Fruit fly (Drosophila melanogaster) whole organism, embryonic: Measurements from ENCODE around the gene Cdk5alpha.

Source experiments
- B-H2 ChIP-seq: fragments of 200-800 bp; sonication (Bioruptor generic); optimal IDR thresholded peaks from 2 replicates; lab custom pipeline; 2018; ENCODE audit warnings: missing biosample characterization, mild to moderate bottlenecking, missing genetic modification characterization
- BEAF-32 ChIP-seq: fragments of 200-800 bp; sonication (Bioruptor generic); optimal IDR thresholded peaks from 3 replicates; lab custom pipeline; 2017; ENCODE audit warnings: missing biosample characterization, missing genetic modification characterization, mild to moderate bottlenecking, moderate library complexity, missing genetic modification reagents
- CG10147 ChIP-seq: fragments of 200-800 bp; sonication (Bioruptor generic); optimal IDR thresholded peaks from 2 replicates; lab custom pipeline; 2019; ENCODE audit warnings: missing biosample characterization, mild to moderate bottlenecking, missing genetic modification characterization, moderate library complexity
- CG11560 ChIP-seq: fragments of 200-800 bp; sonication (Bioruptor generic); IDR thresholded peaks from 3 replicates; pipeline ENCODE4 v1.3.6; 2022; ENCODE audit warnings: missing biosample characterization, missing genetic modification characterization
- CG12071 ChIP-seq: fragments of 200-800 bp; sonication (Bioruptor generic); optimal IDR thresholded peaks from 3 replicates; lab custom pipeline; 2018; ENCODE audit warnings: missing biosample characterization, mild to moderate bottlenecking, missing genetic modification characterization
- CG12219 ChIP-seq: fragments of 200-800 bp; sonication (Bioruptor generic); optimal IDR thresholded peaks from 3 replicates; lab custom pipeline; 2018; ENCODE audit warnings: missing biosample characterization, mild to moderate bottlenecking, missing genetic modification characterization
- CG13624 ChIP-seq: fragments of 200-800 bp; sonication (Bioruptor generic); optimal IDR thresholded peaks from 2 replicates; lab custom pipeline; 2016; ENCODE audit warnings: missing biosample characterization, missing genetic modification characterization
- CG15514 ChIP-seq: fragments of 200-800 bp; sonication (Bioruptor generic); optimal IDR thresholded peaks from 3 replicates; lab custom pipeline; 2017; ENCODE audit warnings: missing biosample characterization, missing genetic modification characterization, mild to moderate bottlenecking, moderate library complexity, missing genetic modification reagents
- CG17802 ChIP-seq: fragments of 200-800 bp; sonication (Bioruptor generic); optimal IDR thresholded peaks from 2 replicates; lab custom pipeline; 2018; ENCODE audit warnings: missing biosample characterization, mild to moderate bottlenecking, missing genetic modification characterization, moderate library complexity
- CG1832 ChIP-seq: fragments of 200-800 bp; sonication (Bioruptor generic); optimal IDR thresholded peaks from 2 replicates; lab custom pipeline; 2017; ENCODE audit warnings: missing biosample characterization, mild to moderate bottlenecking, missing genetic modification characterization, inconsistent platforms
- CG18764 ChIP-seq: fragments of 200-800 bp; sonication (Bioruptor generic); optimal IDR thresholded peaks from 3 replicates; lab custom pipeline; 2016; ENCODE audit warnings: missing biosample characterization, missing genetic modification characterization
- CG3163 ChIP-seq: fragments of 200-800 bp; sonication (Bioruptor generic); optimal IDR thresholded peaks from 3 replicates; lab custom pipeline; 2016; ENCODE audit warnings: missing biosample characterization, missing genetic modification characterization
- CG32772 ChIP-seq: fragments of 200-800 bp; sonication (Bioruptor generic); IDR thresholded peaks from 2 replicates; pipeline ENCODE4 v1.3.6; 2022; ENCODE audit warnings: missing biosample characterization, missing genetic modification characterization
- CG3281 ChIP-seq: fragments of 200-800 bp; sonication (Bioruptor generic); optimal IDR thresholded peaks from 3 replicates; lab custom pipeline; 2017; ENCODE audit warnings: missing biosample characterization, mild to moderate bottlenecking, missing genetic modification characterization
- CG3838 ChIP-seq: fragments of 200-800 bp; sonication (Bioruptor generic); optimal IDR thresholded peaks from 3 replicates; lab custom pipeline; 2016; ENCODE audit warnings: missing biosample characterization, missing genetic modification characterization
- CG4282 ChIP-seq: fragments of 200-800 bp; sonication (Bioruptor generic); optimal IDR thresholded peaks from 2 replicates; lab custom pipeline; 2016; ENCODE audit warnings: missing biosample characterization, missing genetic modification characterization
- CG6765 ChIP-seq: fragments of 200-800 bp; sonication (Bioruptor generic); optimal IDR thresholded peaks from 3 replicates; lab custom pipeline; 2017; ENCODE audit warnings: missing biosample characterization, mild to moderate bottlenecking, missing genetic modification characterization
- CG7786 ChIP-seq: fragments of 200-800 bp; sonication (Bioruptor generic); optimal IDR thresholded peaks from 2 replicates; lab custom pipeline; 2016; ENCODE audit warnings: missing biosample characterization, missing genetic modification characterization
- CG8359 ChIP-seq: fragments of 200-800 bp; sonication (Bioruptor generic); optimal IDR thresholded peaks from 2 replicates; lab custom pipeline; 2017; ENCODE audit warnings: missing biosample characterization, mild to moderate bottlenecking, missing genetic modification characterization, borderline replicate concordance
- CG8388 ChIP-seq: fragments of 200-800 bp; sonication (Bioruptor generic); optimal IDR thresholded peaks from 2 replicates; lab custom pipeline; 2019; ENCODE audit warnings: missing biosample characterization, mild to moderate bottlenecking, missing genetic modification characterization, moderate library complexity
- CG9797 ChIP-seq: fragments of 200-800 bp; sonication (Bioruptor generic); optimal IDR thresholded peaks from 3 replicates; lab custom pipeline; 2018; ENCODE audit warnings: missing biosample characterization, mild to moderate bottlenecking, missing genetic modification characterization
- Camta ChIP-seq: fragments of 200-800 bp; sonication (Bioruptor generic); optimal IDR thresholded peaks from 2 replicates; lab custom pipeline; 2016; ENCODE audit warnings: missing biosample characterization, missing genetic modification characterization
- Dbx ChIP-seq: fragments of 200-800 bp; sonication (Bioruptor generic); IDR thresholded peaks from 3 replicates; pipeline ENCODE4 v1.3.6; 2022; ENCODE audit warnings: missing biosample characterization, missing genetic modification characterization
- Deaf1 ChIP-seq: fragments of 200-800 bp; optimal IDR thresholded peaks from 3 replicates; lab custom pipeline; 2019; ENCODE audit warnings: missing biosample characterization, mild to moderate bottlenecking, missing genetic modification characterization, moderate library complexity
- Drgx ChIP-seq: fragments of 200-800 bp; sonication (Bioruptor generic); IDR thresholded peaks from 2 replicates; pipeline ENCODE4 v1.3.6; 2022; ENCODE audit warnings: missing biosample characterization, missing genetic modification characterization
- ERR ChIP-seq: fragments of 200-800 bp; sonication (Bioruptor generic); optimal IDR thresholded peaks from 2 replicates; lab custom pipeline; 2016; ENCODE audit warnings: missing biosample characterization, missing genetic modification characterization
- H2.0 ChIP-seq: fragments of 200-800 bp; sonication (Bioruptor generic); IDR thresholded peaks from 2 replicates; pipeline ENCODE4 v1.3.6; 2022; ENCODE audit warnings: missing biosample characterization, missing genetic modification characterization
- HHEX ChIP-seq: fragments of 200-800 bp; sonication (Bioruptor generic); optimal IDR thresholded peaks from 3 replicates; lab custom pipeline; 2017; ENCODE audit warnings: missing biosample characterization, mild to moderate bottlenecking, missing genetic modification characterization, missing genetic modification reagents
- HmgD ChIP-seq: fragments of 200-800 bp; sonication (Bioruptor generic); optimal IDR thresholded peaks from 3 replicates; lab custom pipeline; 2016; ENCODE audit warnings: missing biosample characterization, missing genetic modification characterization
- Kr ChIP-seq: fragments of 200-800 bp; sonication (Bioruptor generic); optimal IDR thresholded peaks from 2 replicates; lab custom pipeline; 2017; ENCODE audit warnings: missing biosample characterization, mild to moderate bottlenecking, missing genetic modification characterization
- Lpt ChIP-seq: fragments of >200 bp; optimal IDR thresholded peaks from 2 replicates; lab custom pipeline; 2018; ENCODE audit warnings: missing biosample characterization, missing genetic modification characterization
- Rx ChIP-seq: fragments of 200-800 bp; sonication (Bioruptor generic); IDR thresholded peaks from 2 replicates; pipeline ENCODE4 v1.3.6; 2022; ENCODE audit warnings: missing biosample characterization, missing genetic modification characterization
- Sry-δ ChIP-seq: fragments of 200-800 bp; sonication (Bioruptor generic); optimal IDR thresholded peaks from 2 replicates; lab custom pipeline; 2016; ENCODE audit warnings: missing biosample characterization, missing genetic modification characterization
- Stat92E ChIP-seq, 3 experiments: fragments of >200 bp in 2 of 3; fragments of 200-800 bp in 1 of 3; sonication (Bioruptor generic) in 1 of 3; optimal IDR thresholded peaks; 2 replicates each; lab custom pipeline; 2017 to 2019; ENCODE audit warnings: missing biosample characterization in 3 of 3, missing genetic modification characterization in 3 of 3, mild to moderate bottlenecking in 1 of 3, moderate library complexity in 1 of 3
- amos ChIP-seq: fragments of 200-800 bp; sonication (Bioruptor generic); IDR thresholded peaks from 2 replicates; pipeline ENCODE4 v1.3.6; 2022; ENCODE audit warnings: missing biosample characterization, missing genetic modification characterization; ENCODE audit not compliant: partially characterized antibody
- ase ChIP-seq: fragments of 200-800 bp; sonication (Bioruptor generic); IDR thresholded peaks from 3 replicates; pipeline ENCODE4 v1.3.6; 2022; ENCODE audit warnings: missing biosample characterization, missing genetic modification characterization
- bbx ChIP-seq: fragments of 200-800 bp; sonication (Bioruptor generic); IDR thresholded peaks from 2 replicates; pipeline ENCODE4 v1.3.6; 2022; ENCODE audit warnings: missing biosample characterization, missing genetic modification characterization; ENCODE audit not compliant: partially characterized antibody
- bsh ChIP-seq, 2 experiments: fragments of 200-800 bp; sonication (Bioruptor generic); optimal IDR thresholded peaks; 2 replicates each; lab custom pipeline; 2017 to 2018; ENCODE audit warnings: mild to moderate bottlenecking in 2 of 2, missing biosample characterization in 2 of 2, missing genetic modification characterization in 2 of 2, moderate library complexity in 1 of 2
- en ChIP-seq: fragments of 200-800 bp; sonication (Bioruptor generic); optimal IDR thresholded peaks from 2 replicates; lab custom pipeline; 2016; ENCODE audit warnings: missing biosample characterization, missing genetic modification characterization
- gt ChIP-seq: fragments of 200-800 bp; sonication (Bioruptor generic); IDR thresholded peaks from 2 replicates; pipeline ENCODE4 v1.3.6; 2022; ENCODE audit warnings: missing biosample characterization, missing genetic modification characterization
- hkb ChIP-seq, 2 experiments: fragments of 200-800 bp in 1 of 2; fragments of >200 bp in 1 of 2; sonication (Bioruptor generic) in 1 of 2; IDR thresholded peaks in 1 of 2; optimal IDR thresholded peaks in 1 of 2; 2 replicates each; pipeline versions ENCODE4 v1.3.6 to Lab custom; 2017 to 2022; ENCODE audit warnings: missing biosample characterization in 1 of 2, missing genetic modification characterization in 1 of 2
- nau ChIP-seq: fragments of 200-800 bp; sonication (Bioruptor generic); optimal IDR thresholded peaks from 3 replicates; lab custom pipeline; 2017; ENCODE audit warnings: missing biosample characterization, mild to moderate bottlenecking, missing genetic modification characterization, missing genetic modification reagents
- otp ChIP-seq: fragments of 200-800 bp; sonication (Bioruptor generic); IDR thresholded peaks from 3 replicates; pipeline ENCODE4, ENCODE4 v1.3.6; 2022; ENCODE audit warnings: missing biosample characterization, missing genetic modification characterization
- peb ChIP-seq: fragments of 200-800 bp; sonication (Bioruptor generic); IDR thresholded peaks from 2 replicates; pipeline ENCODE4 v1.3.6; 2022; ENCODE audit warnings: missing biosample characterization, missing genetic modification characterization
- pros ChIP-seq: fragments of 200-800 bp; sonication (Bioruptor generic); optimal IDR thresholded peaks from 3 replicates; lab custom pipeline; 2019; ENCODE audit warnings: missing biosample characterization, mild to moderate bottlenecking, missing genetic modification characterization, moderate library complexity
- seq ChIP-seq: fragments of 200-800 bp; sonication (Bioruptor generic); IDR thresholded peaks from 2 replicates; pipeline ENCODE4 v1.3.6; 2022; ENCODE audit warnings: missing biosample characterization, missing genetic modification characterization
- slp2 ChIP-seq: fragments of 200-800 bp; sonication (Bioruptor generic); optimal IDR thresholded peaks from 2 replicates; lab custom pipeline; 2016; ENCODE audit warnings: missing biosample characterization, missing genetic modification characterization
- sqz ChIP-seq: fragments of 200-800 bp; sonication (Bioruptor generic); optimal IDR thresholded peaks from 3 replicates; lab custom pipeline; 2018; ENCODE audit warnings: missing biosample characterization, mild to moderate bottlenecking, missing genetic modification characterization
- twi ChIP-seq: fragments of 200-800 bp; optimal IDR thresholded peaks from 2 replicates; lab custom pipeline; 2019; ENCODE audit warnings: missing biosample characterization, mild to moderate bottlenecking, missing genetic modification characterization, moderate library complexity
- usp ChIP-seq: fragments of >200 bp; optimal IDR thresholded peaks from 2 replicates; lab custom pipeline; 2017; ENCODE audit warnings: missing biosample characterization, missing genetic modification characterization
- yki ChIP-seq: fragments of >200 bp; optimal IDR thresholded peaks from 3 replicates; lab custom pipeline; 2018
- z ChIP-seq: fragments of 200-800 bp; sonication (Bioruptor generic); IDR thresholded peaks from 3 replicates; pipeline ENCODE4 v1.3.6; 2022; ENCODE audit warnings: missing biosample characterization, missing genetic modification characterization

Gene Cdk5alpha

DNA sequence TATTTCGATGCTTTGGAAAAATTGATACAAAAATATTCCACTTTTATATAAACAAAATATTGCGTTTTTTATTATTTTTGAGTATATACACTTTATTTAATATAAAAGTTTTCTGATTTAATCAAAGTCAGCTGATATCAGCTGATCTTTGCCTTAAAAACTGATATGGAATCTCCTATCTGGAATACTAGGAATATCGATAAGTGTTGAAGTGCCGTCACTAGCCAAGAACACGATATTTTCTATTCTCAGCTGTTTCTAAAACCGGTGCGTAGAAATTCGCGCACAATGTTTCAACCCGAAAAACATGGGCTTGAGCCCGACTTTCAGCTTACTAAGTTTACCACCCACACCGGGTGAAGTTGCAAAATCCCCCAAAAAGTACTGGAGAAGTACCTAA lies 31.7 kb upstream of the Cdk5alpha start, which contains the start of gene Sps2 (continued):
- TF ChIP-seq Stat92E (GFP tag; optimal IDR thresholded peaks at IDR 0.05; lab: Kevin White, UChicago), result peak in 1 of 3 experiments; percentile 39
- no peak for TF ChIP-seq CG12219 (GFP tag; lab: Kevin White, UChicago)
- no peak for TF ChIP-seq Deaf1 (tag; lab: Kevin White, UChicago)
- no peak for TF ChIP-seq gt (GFP tag; lab: Robert Waterston, UW)
- TF ChIP-seq usp (GFP tag; lab: Kevin White, UChicago), result no peak
- no peak for TF ChIP-seq CG11560 (tag; lab: Robert Waterston, UW)
- no peak for TF ChIP-seq CG17802 (tag; lab: Kevin White, UChicago)
- peak; percentile 84 for TF ChIP-seq Sry-δ (GFP tag; lab: Kevin White, UChicago)
- TF ChIP-seq CG9797, result no peak
- peak; percentile 78 for TF ChIP-seq BEAF-32 (GFP tag; lab: Kevin White, UChicago)
- TF ChIP-seq CG3281 (GFP tag; lab: Kevin White, UChicago), result no peak
- TF ChIP-seq CG7786, result no peak
- no peak for TF ChIP-seq Lpt
- no peak for TF ChIP-seq CG6765 (GFP tag; lab: Kevin White, UChicago)
- no peak for TF ChIP-seq nau (GFP tag; lab: Kevin White, UChicago)
- peak; percentile 51 for TF ChIP-seq CG15514
- no peak for TF ChIP-seq Camta (GFP tag; lab: Kevin White, UChicago)
- peak; percentile 80; the same call in 1 of the 2 replicates for TF ChIP-seq amos (GFP tag; lab: Robert Waterston, UW)
- TF ChIP-seq CG8388 (GFP tag; lab: Kevin White, UChicago), result peak; percentile 51
- no peak for TF ChIP-seq Dbx (GFP tag; lab: Robert Waterston, UW)
- no peak for TF ChIP-seq twi (tag; lab: Kevin White, UChicago)
- no peak for TF ChIP-seq B-H2 (GFP tag; lab: Kevin White, UChicago)
- TF ChIP-seq CG8359 (GFP tag; lab: Kevin White, UChicago), result no peak
- TF ChIP-seq en (GFP tag; lab: Kevin White, UChicago), result no peak
- TF ChIP-seq CG10147, result no peak
- TF ChIP-seq z (GFP tag; lab: Robert Waterston, UW), result no peak
- TF ChIP-seq CG13624 (GFP tag; lab: Kevin White, UChicago), result peak; percentile 30
- no peak for TF ChIP-seq peb
- no peak for TF ChIP-seq CG3163 (GFP tag; lab: Kevin White, UChicago)
- no peak for TF ChIP-seq Drgx
- no peak for TF ChIP-seq hkb (optimal IDR thresholded peaks at IDR 0.05; lab: Kevin White, UChicago)
- TF ChIP-seq hkb (GFP tag; IDR thresholded peaks at IDR 0.05; lab: Robert Waterston, UW), result no peak
- TF ChIP-seq CG12071 (GFP tag; lab: Kevin White, UChicago), result no peak
- no peak for TF ChIP-seq bsh (GFP tag; optimal IDR thresholded peaks at IDR 0.05; lab: Kevin White, UChicago)
- no peak for TF ChIP-seq slp2 (GFP tag; lab: Kevin White, UChicago)
- TF ChIP-seq sqz, result no peak
- TF ChIP-seq CG32772, result no peak
- TF ChIP-seq pros (GFP tag; lab: Kevin White, UChicago), result no peak
- TF ChIP-seq HHEX (GFP tag; lab: Kevin White, UChicago), result no peak
- TF ChIP-seq yki, result no peak
- no peak for TF ChIP-seq ase
- no peak for TF ChIP-seq CG1832 (GFP tag; lab: Kevin White, UChicago)
- no peak for TF ChIP-seq seq
- no peak for TF ChIP-seq CG3838 (GFP tag; lab: Kevin White, UChicago)
- no peak for TF ChIP-seq Kr (GFP tag; lab: Kevin White, UChicago)
- no peak for TF ChIP-seq CG4282 (GFP tag; lab: Kevin White, UChicago)
- TF ChIP-seq H2.0 (GFP tag; lab: Robert Waterston, UW), result no peak
- peak; percentile 78 for TF ChIP-seq bbx
- TF ChIP-seq HmgD (GFP tag; lab: Kevin White, UChicago), result no peak
- TF ChIP-seq CG18764 (GFP tag; lab: Kevin White, UChicago), result no peak
- no peak for TF ChIP-seq ERR (GFP tag; lab: Kevin White, UChicago)
- no peak for TF ChIP-seq otp (GFP tag; lab: Robert Waterston, UW)
- no peak for TF ChIP-seq Rx (GFP tag; lab: Robert Waterston, UW)
